Worm (Caenorhabditis elegans): Measurements from ENCODE around the gene moe-3.

DNA sequence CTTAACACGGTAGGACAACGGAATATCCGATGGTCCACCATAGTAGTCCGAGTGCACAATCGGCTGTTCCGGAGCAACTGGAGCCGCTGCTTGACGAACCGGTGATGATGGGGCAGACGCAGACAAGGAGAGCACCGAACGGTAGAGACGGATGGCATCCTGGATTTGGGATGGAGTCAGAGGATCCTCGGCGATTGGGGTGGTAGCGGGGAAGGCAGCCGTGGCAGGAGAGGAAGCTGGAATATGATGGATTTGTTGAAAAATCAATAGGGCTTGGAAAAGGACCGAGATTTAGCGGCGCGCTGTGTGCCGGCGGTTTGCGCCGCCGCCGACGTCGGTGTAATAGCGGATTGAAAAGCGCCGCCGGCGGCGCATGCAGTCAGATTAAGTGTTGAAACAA lies 13.1 kb downstream of the moe-3 start:
- TF ChIP-seq T22C8.4 (GFP tag; IDR thresholded peaks at IDR 0.05): no peak
- TF ChIP-seq ref-1 (GFP tag; conservative IDR thresholded peaks at IDR 0.05): no peak
- TF ChIP-seq klf-2 (GFP tag; conservative IDR thresholded peaks at IDR 0.05): no peak
- TF ChIP-seq tab-1 (GFP tag; IDR thresholded peaks at IDR 0.05): no peak
- no peak for TF ChIP-seq flt-1 (GFP tag; IDR thresholded peaks at IDR 0.05)
- no peak for TF ChIP-seq cog-1 (tag; optimal IDR thresholded peaks at IDR 0.05)
- TF ChIP-seq ztf-23 (GFP tag; IDR thresholded peaks at IDR 0.05): no peak
- no peak for TF ChIP-seq ztf-29 (GFP tag; IDR thresholded peaks at IDR 0.05)

Data from whole organism, midembryonic.